Fruit fly (Drosophila melanogaster): ENCODE results near the gene Cog4.

Cog4 gene

DNA sequence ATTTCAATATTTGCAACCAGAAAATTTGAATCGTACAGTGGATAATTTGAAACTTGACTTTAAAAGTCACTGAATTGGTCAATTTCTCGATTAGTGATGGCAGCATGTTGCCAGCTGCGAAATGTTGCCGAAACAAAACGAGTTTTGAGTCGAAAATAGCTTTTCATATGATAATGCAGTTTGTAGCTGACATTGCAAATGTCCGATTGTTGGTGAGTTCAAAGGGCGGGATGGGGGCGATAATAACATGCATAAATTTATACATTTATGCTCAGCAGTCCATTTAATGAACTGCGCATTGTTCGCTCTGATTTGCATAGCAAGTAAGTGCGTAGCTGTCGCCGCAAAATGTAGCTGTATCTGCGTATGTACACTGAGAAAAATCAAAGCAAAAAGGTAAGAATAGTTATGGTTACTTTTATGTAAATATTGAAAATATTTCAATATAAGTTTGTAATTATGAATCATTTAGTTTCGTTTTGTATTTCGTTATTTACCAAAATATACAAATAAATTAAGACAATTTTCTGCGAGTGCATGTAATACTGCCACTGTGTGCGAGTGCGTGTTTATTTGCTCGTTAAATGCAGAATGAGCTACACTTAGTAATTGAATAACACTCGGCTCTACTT lies 38.6 kb upstream of the Cog4 start, which contains the start of gene Lip4 (continued):
- TF ChIP-seq Nf-YC (tag; optimal IDR thresholded peaks at IDR 0.05): peak; percentile 57
- TF ChIP-seq CG12659 (GFP tag; optimal IDR thresholded peaks at IDR 0.05): peak; percentile 82
- TF ChIP-seq CG34422 (GFP tag; IDR thresholded peaks at IDR 0.05): peak; percentile 69; the same call in 2 of the 3 replicates
- TF ChIP-seq mirr (GFP tag; optimal IDR thresholded peaks at IDR 0.05): no peak
- TF ChIP-seq hbn (GFP tag; IDR thresholded peaks at IDR 0.05; ENCODE audit: partially characterized antibody): no peak
- TF ChIP-seq CG42726 (GFP tag; IDR thresholded peaks at IDR 0.05; ENCODE audit: partially characterized antibody): no peak
- TF ChIP-seq CG15601 (tag; optimal IDR thresholded peaks at IDR 0.05): peak; percentile 15
- no peak for TF ChIP-seq CG11398 (GFP tag; optimal IDR thresholded peaks at IDR 0.05)
- TF ChIP-seq nerfin-1 (tag; optimal IDR thresholded peaks at IDR 0.05): peak; percentile 55
- TF ChIP-seq CG11456 (GFP tag; IDR thresholded peaks at IDR 0.05): no peak; the same call in 2 of the 3 replicates
- peak; percentile 72 for TF ChIP-seq CG6765 (GFP tag; optimal IDR thresholded peaks at IDR 0.05)
- peak; percentile 74 for TF ChIP-seq ttk (GFP tag; IDR thresholded peaks at IDR 0.05)
- TF ChIP-seq CG10267 (tag; optimal IDR thresholded peaks at IDR 0.05): peak; percentile 61
- TF ChIP-seq sc (optimal IDR thresholded peaks at IDR 0.05): no peak
- no peak for TF ChIP-seq sc (GFP tag; optimal IDR thresholded peaks at IDR 0.05)
- TF ChIP-seq en (GFP tag; optimal IDR thresholded peaks at IDR 0.05): peak; percentile 8
- peak; percentile 58 for TF ChIP-seq HmgZ (tag; optimal IDR thresholded peaks at IDR 0.05)
- TF ChIP-seq caup (GFP tag; optimal IDR thresholded peaks at IDR 0.05; ENCODE audit: severe bottlenecking): peak; percentile 65
- peak; percentile 82 for TF ChIP-seq ranshi (GFP tag; IDR thresholded peaks at IDR 0.05)
- TF ChIP-seq sob (GFP tag; IDR thresholded peaks at IDR 0.05): no peak
- TF ChIP-seq CG13123 (GFP tag; optimal IDR thresholded peaks at IDR 0.05): peak; percentile 59
- peak; percentile 43 for TF ChIP-seq CHES-1-like (GFP tag; optimal IDR thresholded peaks at IDR 0.05)
- TF ChIP-seq CG10565 (GFP tag; optimal IDR thresholded peaks at IDR 0.05): no peak
- no peak for TF ChIP-seq Hey (tag; optimal IDR thresholded peaks at IDR 0.05)
- no peak for TF ChIP-seq GATAe (GFP tag; conservative IDR thresholded peaks at IDR 0.05)
- peak; percentile 64 for TF ChIP-seq CG2120 (GFP tag; optimal IDR thresholded peaks at IDR 0.05)
- TF ChIP-seq PHDP (tag; optimal IDR thresholded peaks at IDR 0.05): peak; percentile 82
- no peak for TF ChIP-seq h (optimal IDR thresholded peaks at IDR 0.05)
- peak; percentile 86 for TF ChIP-seq CG2678 (tag; optimal IDR thresholded peaks at IDR 0.05)
- peak; percentile 70 for TF ChIP-seq wor (GFP tag; IDR thresholded peaks at IDR 0.05)
- peak; percentile 40 for TF ChIP-seq cato (GFP tag; optimal IDR thresholded peaks at IDR 0.05; ENCODE audit: borderline replicate concordance)
- peak; percentile 38 for TF ChIP-seq Fer2 (tag; optimal IDR thresholded peaks at IDR 0.05)
- TF ChIP-seq Ssrp (tag; optimal IDR thresholded peaks at IDR 0.05): peak; percentile 67
- no peak for TF ChIP-seq Myb (GFP tag; optimal IDR thresholded peaks at IDR 0.05)
- no peak for TF ChIP-seq tll (GFP tag; optimal IDR thresholded peaks at IDR 0.05)
- peak; percentile 62 for TF ChIP-seq CG4820 (GFP tag; optimal IDR thresholded peaks at IDR 0.05)
- peak; percentile 77 for TF ChIP-seq esg (GFP tag; conservative IDR thresholded peaks at IDR 0.05)
- TF ChIP-seq CG6813 (GFP tag; optimal IDR thresholded peaks at IDR 0.05): peak; percentile 59
- TF ChIP-seq CG5953 (GFP tag; IDR thresholded peaks at IDR 0.05): peak; percentile 69
- TF ChIP-seq Hmr (GFP tag; optimal IDR thresholded peaks at IDR 0.05): peak; percentile 82
- no peak for TF ChIP-seq Sin3A (optimal IDR thresholded peaks at IDR 0.05)
- peak; percentile 36 for TF ChIP-seq CG16863 (GFP tag; optimal IDR thresholded peaks at IDR 0.05)
- peak; percentile 49 for TF ChIP-seq trh (GFP tag; optimal IDR thresholded peaks at IDR 0.05)
- TF ChIP-seq cas (GFP tag; IDR thresholded peaks at IDR 0.05): peak; percentile 55; the same call in 1 of the 2 replicates
- TF ChIP-seq CG4617 (GFP tag; optimal IDR thresholded peaks at IDR 0.05; ENCODE audit: borderline replicate concordance): peak; percentile 41
- peak; percentile 74 for TF ChIP-seq lilli (GFP tag; optimal IDR thresholded peaks at IDR 0.05)
- peak; percentile 33 for TF ChIP-seq CG2116 (GFP tag; optimal IDR thresholded peaks at IDR 0.05)
- TF ChIP-seq CG16779 (GFP tag; IDR thresholded peaks at IDR 0.05): no peak
- peak; percentile 31 for TF ChIP-seq Mad (GFP tag; optimal IDR thresholded peaks at IDR 0.05)
- TF ChIP-seq CG6254 (GFP tag; optimal IDR thresholded peaks at IDR 0.05): no peak

All from whole organism, embryonic.